Fruit fly (Drosophila melanogaster): ENCODE results near the gene CG8219.

dm6 chr3L:6249178-6250078 lies 49.2 kb downstream of the CG8219 start:
- no peak for TF ChIP-seq Myc (optimal IDR thresholded peaks at IDR 0.05)
- no peak for TF ChIP-seq dmrt93B (GFP tag; optimal IDR thresholded peaks at IDR 0.05)
- TF ChIP-seq Dfd (GFP tag; optimal IDR thresholded peaks at IDR 0.05): no peak
- no peak for TF ChIP-seq pan (optimal IDR thresholded peaks at IDR 0.05)
- no peak for TF ChIP-seq CG32264 (GFP tag; optimal IDR thresholded peaks at IDR 0.05)
